Worm (Caenorhabditis elegans) whole organism, mixed stage, embryonic: ENCODE measurements around the gene K01F9.2.

ENCODE experiments used
- M03D4.4 ChIP-seq: sonication (generic microtip); optimal IDR thresholded peaks from 2 replicates; lab custom pipeline; 2017; ENCODE audit warnings: mild to moderate bottlenecking, missing genetic modification characterization, missing compliant biosample characterization
- bed-3 ChIP-seq: fragments of 200-800 bp; sonication (Bioruptor generic); optimal IDR thresholded peaks from 3 replicates; lab custom pipeline; 2018; ENCODE audit warnings: mild to moderate bottlenecking, missing genetic modification characterization, moderate library complexity, missing compliant biosample characterization
- blmp-1 ChIP-seq: fragments of 150-350 bp; optimal IDR thresholded peaks from 2 replicates; lab custom pipeline; 2014; ENCODE audit warnings: missing biosample characterization, missing genetic modification characterization
- ceh-39 ChIP-seq: fragments of 150-350 bp; optimal IDR thresholded peaks from 2 replicates; lab custom pipeline; 2014; ENCODE audit warnings: missing biosample characterization, missing genetic modification characterization
- ceh-43 ChIP-seq: fragments of 200-800 bp; sonication (Bioruptor generic); optimal IDR thresholded peaks from 2 replicates; lab custom pipeline; 2018; ENCODE audit warnings: mild to moderate bottlenecking, missing genetic modification characterization, moderate library complexity, missing compliant biosample characterization
- ceh-83 ChIP-seq: fragments of 200-800 bp; sonication (Bioruptor generic); optimal IDR thresholded peaks from 2 replicates; lab custom pipeline; 2018; ENCODE audit warnings: mild to moderate bottlenecking, missing genetic modification characterization, missing compliant biosample characterization
- ces-1 ChIP-seq: fragments of 150-350 bp; optimal IDR thresholded peaks from 2 replicates; lab custom pipeline; 2014; ENCODE audit warnings: missing biosample characterization, missing genetic modification reagents, missing genetic modification characterization
- cnd-1 ChIP-seq: fragments of 200-800 bp; sonication (Bioruptor generic); optimal IDR thresholded peaks from 2 replicates; lab custom pipeline; 2018; ENCODE audit warnings: mild to moderate bottlenecking, missing genetic modification characterization, missing compliant biosample characterization
- drap-1 ChIP-seq: fragments of 200-800 bp; sonication (Bioruptor generic); optimal IDR thresholded peaks from 3 replicates; lab custom pipeline; 2018; ENCODE audit warnings: mild to moderate bottlenecking, missing genetic modification characterization, missing compliant biosample characterization
- elt-1 ChIP-seq: sonication (generic microtip); optimal IDR thresholded peaks from 2 replicates; lab custom pipeline; 2017; ENCODE audit warnings: missing genetic modification characterization, mild to moderate bottlenecking, missing compliant biosample characterization, antibody characterized with exemption, moderate library complexity, borderline replicate concordance; ENCODE audit not compliant: insufficient read depth
- elt-3 ChIP-seq: fragments of 150-350 bp; optimal IDR thresholded peaks from 2 replicates; lab custom pipeline; 2014; ENCODE audit warnings: missing biosample characterization, missing genetic modification characterization
- flh-1 ChIP-seq: fragments of 200-800 bp; sonication (Bioruptor generic); optimal IDR thresholded peaks from 2 replicates; lab custom pipeline; 2018; ENCODE audit warnings: mild to moderate bottlenecking, missing genetic modification characterization, moderate library complexity, missing compliant biosample characterization
- ham-2 ChIP-seq: fragments of 200-800 bp; sonication (Bioruptor generic); optimal IDR thresholded peaks from 2 replicates; lab custom pipeline; 2018; ENCODE audit warnings: mild to moderate bottlenecking, missing genetic modification characterization, missing compliant biosample characterization
- hlh-1 ChIP-seq: fragments of 150-350 bp; optimal IDR thresholded peaks from 2 replicates; lab custom pipeline; 2014; ENCODE audit warnings: missing biosample characterization, missing genetic modification reagents, missing genetic modification characterization
- lin-13 ChIP-seq: fragments of 150-350 bp; optimal IDR thresholded peaks from 2 replicates; lab custom pipeline; 2014; ENCODE audit warnings: missing biosample characterization, missing genetic modification characterization
- lin-32 ChIP-seq: fragments of 200-800 bp; sonication (Bioruptor generic); optimal IDR thresholded peaks from 2 replicates; lab custom pipeline; 2018; ENCODE audit warnings: mild to moderate bottlenecking, missing genetic modification characterization, missing compliant biosample characterization
- lsy-2 ChIP-seq: fragments of 150-350 bp; optimal IDR thresholded peaks from 2 replicates; lab custom pipeline; 2014; ENCODE audit warnings: missing biosample characterization, missing genetic modification characterization
- mab-5 ChIP-seq: fragments of 150-350 bp; optimal IDR thresholded peaks from 2 replicates; lab custom pipeline; 2014; ENCODE audit warnings: missing biosample characterization, missing genetic modification characterization
- mep-1 ChIP-seq: fragments of 150-350 bp; optimal IDR thresholded peaks from 2 replicates; lab custom pipeline; 2017; ENCODE audit warnings: missing biosample characterization, missing genetic modification reagents, missing genetic modification characterization, inconsistent platforms
- mls-2 ChIP-seq: sonication (generic microtip); optimal IDR thresholded peaks from 2 replicates; lab custom pipeline; 2016; ENCODE audit warnings: mild to moderate bottlenecking, missing genetic modification characterization, moderate library complexity, missing compliant biosample characterization
- nhr-12 ChIP-seq: fragments of 150-350 bp; optimal IDR thresholded peaks from 2 replicates; lab custom pipeline; 2014; ENCODE audit warnings: missing biosample characterization, missing genetic modification characterization
- nhr-2 ChIP-seq: fragments of 150-350 bp; optimal IDR thresholded peaks from 2 replicates; lab custom pipeline; 2014; ENCODE audit warnings: missing biosample characterization, missing genetic modification characterization
- nhr-237 ChIP-seq: fragments of 150-350 bp; optimal IDR thresholded peaks from 2 replicates; lab custom pipeline; 2014; ENCODE audit warnings: missing biosample characterization, missing genetic modification characterization
- nhr-28 ChIP-seq: fragments of 150-350 bp; optimal IDR thresholded peaks from 2 replicates; lab custom pipeline; 2014; ENCODE audit warnings: missing biosample characterization, missing genetic modification characterization
- nhr-76 ChIP-seq: sonication (generic microtip); optimal IDR thresholded peaks from 2 replicates; lab custom pipeline; 2017; ENCODE audit warnings: missing biosample characterization, missing genetic modification characterization
- pha-4 ChIP-seq: fragments of 150-350 bp; optimal IDR thresholded peaks from 2 replicates; lab custom pipeline; 2018; ENCODE audit warnings: missing biosample characterization, missing genetic modification reagents, missing genetic modification characterization
- sem-2 ChIP-seq: fragments of 200-800 bp; sonication (Bioruptor generic); optimal IDR thresholded peaks from 2 replicates; lab custom pipeline; 2018; ENCODE audit warnings: mild to moderate bottlenecking, missing genetic modification characterization, missing compliant biosample characterization
- snpc-4 ChIP-seq: fragments of 150-350 bp; optimal IDR thresholded peaks from 2 replicates; lab custom pipeline; 2014; ENCODE audit warnings: missing biosample characterization, missing genetic modification characterization
- sptf-1 ChIP-seq: sonication (generic microtip); optimal IDR thresholded peaks from 2 replicates; lab custom pipeline; 2017; ENCODE audit warnings: mild to moderate bottlenecking, missing genetic modification characterization, moderate library complexity, missing compliant biosample characterization
- tbx-8 ChIP-seq: fragments of 200-800 bp; sonication (Bioruptor generic); optimal IDR thresholded peaks from 2 replicates; lab custom pipeline; 2018; ENCODE audit warnings: mild to moderate bottlenecking, missing genetic modification characterization, moderate library complexity, missing compliant biosample characterization
- unc-120 ChIP-seq: sonication (generic microtip); optimal IDR thresholded peaks from 2 replicates; lab custom pipeline; 2017; ENCODE audit warnings: missing genetic modification characterization, missing compliant biosample characterization; ENCODE audit not compliant: poor library complexity, severe bottlenecking
- unc-39 ChIP-seq: fragments of 150-350 bp; optimal IDR thresholded peaks from 2 replicates; lab custom pipeline; 2014; ENCODE audit warnings: missing biosample characterization, missing genetic modification characterization
- unc-62 ChIP-seq: fragments of 150-350 bp; optimal IDR thresholded peaks from 2 replicates; lab custom pipeline; 2014; ENCODE audit warnings: missing biosample characterization, missing genetic modification reagents, missing genetic modification characterization
- zip-8 ChIP-seq: fragments of 150-350 bp; optimal IDR thresholded peaks from 2 replicates; lab custom pipeline; 2014; ENCODE audit warnings: missing biosample characterization, missing genetic modification characterization
- ztf-11 ChIP-seq: fragments of 150-350 bp; optimal IDR thresholded peaks from 2 replicates; lab custom pipeline; 2014; ENCODE audit warnings: missing biosample characterization, missing genetic modification characterization

Gene K01F9.2

ce11 chrIII:8904044-8904443, 27.1 kb upstream of the K01F9.2 start, which contains the start of gene lin-9:
Gene lin-9 (minus strand): TSS chrIII:8904131.
- TF ChIP-seq ces-1 (GFP tag; lab: Kevin White, UChicago) = peak; percentile 60
- peak; percentile 24 for TF ChIP-seq unc-120
- TF ChIP-seq ztf-11 (tag; lab: Kevin White, UChicago) = peak; percentile 11
- TF ChIP-seq lsy-2 = peak; percentile 99
- TF ChIP-seq pha-4 (tag; lab: Kevin White, UChicago) = peak; percentile 93
- no peak for TF ChIP-seq ceh-43 (GFP tag; lab: Kevin White, UChicago)
- TF ChIP-seq nhr-28 = no peak
- TF ChIP-seq mab-5 (tag; lab: Kevin White, UChicago) = no peak
- TF ChIP-seq elt-1 (tag; lab: Kevin White, UChicago) = no peak
- no peak for TF ChIP-seq snpc-4
- TF ChIP-seq nhr-237 (tag; lab: Kevin White, UChicago) = peak; percentile 88
- no peak for TF ChIP-seq ceh-83 (GFP tag; lab: Kevin White, UChicago)
- peak; percentile 72 for TF ChIP-seq hlh-1 (tag; lab: Kevin White, UChicago)
- no peak for TF ChIP-seq nhr-12 (tag; lab: Kevin White, UChicago)
- TF ChIP-seq zip-8 (tag; lab: Kevin White, UChicago) = no peak
- peak; percentile 61 for TF ChIP-seq unc-62 (GFP tag; lab: Kevin White, UChicago)
- TF ChIP-seq blmp-1 (tag; lab: Kevin White, UChicago) = peak; percentile 43
- TF ChIP-seq bed-3 (GFP tag; lab: Kevin White, UChicago) = no peak
- peak; percentile 89 for TF ChIP-seq mep-1 (tag; lab: Kevin White, UChicago)
- no peak for TF ChIP-seq nhr-76 (tag; lab: Kevin White, UChicago)
- TF ChIP-seq tbx-8 (GFP tag; lab: Kevin White, UChicago) = no peak
- no peak for TF ChIP-seq unc-39 (tag; lab: Kevin White, UChicago)
- TF ChIP-seq ham-2 (GFP tag; lab: Kevin White, UChicago) = peak; percentile 29
- TF ChIP-seq lin-13 (tag; lab: Kevin White, UChicago) = peak; percentile 89
- TF ChIP-seq drap-1 (GFP tag; lab: Kevin White, UChicago) = peak; percentile 67
- no peak for TF ChIP-seq sem-2 (GFP tag; lab: Kevin White, UChicago)
- TF ChIP-seq cnd-1 (tag; lab: Kevin White, UChicago) = peak; percentile 33
- peak; percentile 14 for TF ChIP-seq mls-2
- TF ChIP-seq ceh-39 (tag; lab: Kevin White, UChicago) = peak; percentile 77
- TF ChIP-seq nhr-2 (tag; lab: Kevin White, UChicago) = no peak
- peak; percentile 76 for TF ChIP-seq sptf-1 (tag; lab: Kevin White, UChicago)
- no peak for TF ChIP-seq lin-32 (GFP tag; lab: Kevin White, UChicago)
- TF ChIP-seq flh-1 (GFP tag; lab: Kevin White, UChicago) = no peak
- peak; percentile 26 for TF ChIP-seq M03D4.4
- peak; percentile 62 for TF ChIP-seq elt-3 (tag; lab: Kevin White, UChicago)

ce11 chrIII:8903263-8903662, 26.3 kb upstream of the K01F9.2 start:
- TF ChIP-seq hlh-1 (tag; lab: Kevin White, UChicago) (no peak), ceh-39 (tag; lab: Kevin White, UChicago) (no peak)

- peak; percentile 0 for TF ChIP-seq ceh-39 (tag; lab: Kevin White, UChicago)
- TF ChIP-seq lin-13 (tag; lab: Kevin White, UChicago) = peak; percentile 56
- peak; percentile 73 for TF ChIP-seq cnd-1 (tag; lab: Kevin White, UChicago)
Observed at ce11 chrIII:8901078-8901477, 24.1 kb upstream of the K01F9.2 start.

ce11 chrIII:8899767-8900166, 22.8 kb upstream of the K01F9.2 start:
- TF ChIP-seq nhr-2 (tag; lab: Kevin White, UChicago) (no peak), ces-1 (GFP tag; lab: Kevin White, UChicago) (peak; percentile 53), ceh-43 (GFP tag; lab: Kevin White, UChicago) (no peak), mep-1 (tag; lab: Kevin White, UChicago) (peak; percentile 69), sem-2 (GFP tag; lab: Kevin White, UChicago) (no peak), unc-120 (no peak), ham-2 (GFP tag; lab: Kevin White, UChicago) (no peak), lin-13 (tag; lab: Kevin White, UChicago) (no peak), ztf-11 (tag; lab: Kevin White, UChicago) (no peak), lsy-2 (peak; percentile 17), elt-3 (tag; lab: Kevin White, UChicago) (no peak), cnd-1 (tag; lab: Kevin White, UChicago) (no peak), nhr-28 (no peak), elt-1 (tag; lab: Kevin White, UChicago) (no peak), nhr-76 (tag; lab: Kevin White, UChicago) (no peak), zip-8 (tag; lab: Kevin White, UChicago) (no peak), mls-2 (no peak), hlh-1 (tag; lab: Kevin White, UChicago) (no peak)
